Fruit fly (Drosophila melanogaster) whole organism, adult: ENCODE measurements around the gene CG7191.

Experiments
- CG12768 ChIP-seq: fragments of 200-800 bp; sonication (Bioruptor generic); optimal IDR thresholded peaks from 2 replicates; lab custom pipeline; 2017; ENCODE audit warnings: missing biosample characterization, missing genetic modification characterization, mild to moderate bottlenecking, moderate library complexity, missing genetic modification reagents
- CG14711 ChIP-seq: fragments of 200-800 bp; sonication (Bioruptor generic); optimal IDR thresholded peaks from 2 replicates; lab custom pipeline; 2018; ENCODE audit warnings: missing biosample characterization, mild to moderate bottlenecking, missing genetic modification characterization, moderate library complexity
- Clk ChIP-seq: fragments of 200-800 bp; sonication (Bioruptor generic); optimal IDR thresholded peaks from 2 replicates; lab custom pipeline; 2017; ENCODE audit warnings: missing biosample characterization, missing genetic modification characterization
- Crg-1 ChIP-seq: fragments of 200-800 bp; sonication (Bioruptor generic); optimal IDR thresholded peaks from 2 replicates; lab custom pipeline; 2016; ENCODE audit warnings: missing biosample characterization, missing genetic modification characterization
- Hr96 ChIP-seq: fragments of 200-800 bp; sonication (Bioruptor generic); optimal IDR thresholded peaks from 2 replicates; lab custom pipeline; 2016; ENCODE audit warnings: missing biosample characterization, missing genetic modification characterization
- toe ChIP-seq: fragments of 200-800 bp; sonication (Bioruptor generic); optimal IDR thresholded peaks from 2 replicates; lab custom pipeline; 2016; ENCODE audit warnings: missing biosample characterization, missing genetic modification characterization

dm6 chr2L:7790081-7790447, 22.6 kb downstream of the CG7191 start:
- TF ChIP-seq Crg-1: no peak
- no peak for TF ChIP-seq Hr96 (GFP tag; lab: Kevin White, UChicago)
- no peak for TF ChIP-seq CG14711 (tag; lab: Kevin White, UChicago)
- no peak for TF ChIP-seq toe (GFP tag; lab: Kevin White, UChicago)
- TF ChIP-seq Clk (GFP tag; lab: Kevin White, UChicago): no peak
- no peak for TF ChIP-seq CG12768
